Worm (Caenorhabditis elegans) whole organism, early embryonic: ENCODE results near the gene ergi-1.

Experiments used
- F13C5.2 ChIP-seq: sonication (generic microtip); optimal IDR thresholded peaks from 2 replicates; lab custom pipeline; 2017; ENCODE audit warnings: mild to moderate bottlenecking, missing genetic modification characterization, inconsistent platforms, missing compliant biosample characterization
- aly-1 ChIP-seq: sonication (generic microtip); optimal IDR thresholded peaks from 2 replicates; lab custom pipeline; 2016; ENCODE audit warnings: missing genetic modification characterization, missing compliant biosample characterization
- ama-1 ChIP-seq: fragments of 150-350 bp; optimal IDR thresholded peaks from 2 replicates; lab custom pipeline; 2014
- flt-1 ChIP-seq: fragments of 200-800 bp; sonication (Bioruptor generic); IDR thresholded peaks from 2 replicates; pipeline ENCODE4 v1.3.6; 2022; ENCODE audit warnings: missing genetic modification characterization, missing compliant biosample characterization
- hmbx-1 ChIP-seq: sonication (generic microtip); optimal IDR thresholded peaks from 2 replicates; lab custom pipeline; 2016; ENCODE audit warnings: mild to moderate bottlenecking, missing genetic modification characterization, missing compliant biosample characterization
- hmg-4 ChIP-seq: fragments of 200-800 bp; sonication (Bioruptor generic); optimal IDR thresholded peaks from 2 replicates; lab custom pipeline; 2018; ENCODE audit warnings: mild to moderate bottlenecking, missing genetic modification characterization, missing compliant biosample characterization
- scrt-1 ChIP-seq: fragments of 200-800 bp; sonication (Bioruptor generic); IDR thresholded peaks from 2 replicates; pipeline ENCODE4 v1.3.6; 2022; ENCODE audit warnings: missing genetic modification characterization, missing compliant biosample characterization
- tbx-11 ChIP-seq: fragments of 200-800 bp; sonication (Bioruptor generic); IDR thresholded peaks from 2 replicates; pipeline ENCODE4 v1.3.6; 2022; ENCODE audit warnings: missing genetic modification characterization, missing compliant biosample characterization
- tbx-37 ChIP-seq: fragments of 200-800 bp; sonication (Bioruptor generic); conservative IDR thresholded peaks from 2 replicates; pipeline ENCODE4 v1.3.6; 2022; ENCODE audit warnings: missing genetic modification reagents, missing genetic modification characterization, missing compliant biosample characterization

DNA sequence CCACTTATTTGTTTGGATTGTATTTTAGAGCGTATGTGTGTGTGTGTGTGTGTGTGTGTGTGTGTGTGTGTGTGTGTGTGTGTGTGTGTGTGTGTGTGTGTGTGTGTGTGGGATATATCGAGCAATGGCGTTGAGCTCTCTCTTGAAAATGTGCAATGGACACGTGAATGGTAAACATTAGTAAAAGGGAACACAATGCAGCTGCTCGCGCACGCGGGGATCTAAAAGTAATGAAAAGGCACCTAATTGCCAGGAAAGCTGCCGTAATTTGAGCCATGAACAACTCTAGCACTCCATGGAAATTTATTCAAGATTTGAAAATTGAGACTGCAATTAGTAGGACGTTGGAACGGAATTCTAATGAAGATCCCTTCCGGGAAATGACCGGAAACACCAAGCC is 8.2 kb upstream of the ergi-1 start:
- TF ChIP-seq F13C5.2 (tag; lab: Kevin White, UChicago) (no peak), tbx-37 (GFP tag; lab: Robert Waterston, UW) (no peak), hmbx-1 (tag; lab: Kevin White, UChicago) (no peak), scrt-1 (no peak), ama-1 (no peak), flt-1 (GFP tag; lab: Robert Waterston, UW) (0 out of 2 replicates have a peak, but pooled peaks have one; percentile 8), hmg-4 (peak; percentile 23), tbx-11 (GFP tag; lab: Robert Waterston, UW) (no peak), aly-1 (tag; lab: Kevin White, UChicago) (no peak)
